Worm (Caenorhabditis elegans): Measurements from ENCODE around the gene C15F1.5.
A peak's percentile ranks its signal among the peaks of the same experiment; 100 is the strongest.

C15F1.5 gene

ce11 chrII:6951250-6951806 is 19.1 kb downstream of the C15F1.5 start, which contains the start of the genes malt-1 and ceh-38 (continued):
- TF ChIP-seq ceh-88 (GFP tag; IDR thresholded peaks at IDR 0.05) (peak; percentile 84), alr-1 (tag; optimal IDR thresholded peaks at IDR 0.05; ENCODE audit: borderline replicate concordance) (no peak), lin-35 (GFP tag; optimal IDR thresholded peaks at IDR 0.05) (peak; percentile 88 to 92), rnt-1 (tag; optimal IDR thresholded peaks at IDR 0.05) (peak; percentile 95), tlp-1 (tag; optimal IDR thresholded peaks at IDR 0.05) (no peak), dsc-1 (tag; optimal IDR thresholded peaks at IDR 0.05) (peak; percentile 92), snpc-4 (tag; optimal IDR thresholded peaks at IDR 0.05) (peak; percentile 93)

DNA sequence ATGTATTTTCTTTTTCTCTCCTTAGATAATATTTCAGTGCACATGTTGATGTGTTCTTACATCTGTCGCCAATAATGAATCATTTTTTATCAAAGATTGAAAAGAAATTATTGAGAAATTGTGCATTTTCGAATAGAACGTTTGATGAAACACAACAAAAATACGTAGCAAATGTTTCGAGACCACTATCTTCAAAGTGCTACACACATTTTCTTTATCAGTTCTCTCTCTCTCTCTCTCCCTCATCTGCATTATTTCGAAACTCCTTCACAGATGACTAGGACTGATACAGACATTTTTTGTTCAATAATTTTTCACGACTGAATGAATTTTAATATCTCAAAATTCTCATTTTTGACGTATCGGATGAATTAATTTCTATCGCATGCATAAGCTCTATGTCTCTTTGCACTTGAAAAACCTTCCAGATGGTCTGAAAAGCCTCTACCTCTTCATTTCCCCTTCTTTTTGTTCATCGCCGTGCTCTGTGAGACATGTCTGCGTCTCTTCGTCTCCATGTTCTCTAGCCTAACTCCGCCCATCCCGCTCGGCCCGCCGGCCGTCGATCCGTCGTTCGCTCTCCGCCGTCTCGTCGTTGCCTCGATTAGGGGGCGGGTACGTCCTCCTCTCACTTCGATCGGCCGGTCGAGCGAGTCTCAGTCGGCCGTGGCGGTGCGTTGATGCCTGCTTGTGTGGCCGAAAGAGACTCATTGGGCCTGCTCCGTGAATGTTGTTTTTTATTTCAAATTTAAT is 26.9 kb downstream of the C15F1.5 start:
- TF ChIP-seq nhr-12 (tag; optimal IDR thresholded peaks at IDR 0.05) (no peak), snu-23 (GFP tag; optimal IDR thresholded peaks at IDR 0.05) (peak; percentile 8), fkh-4 (tag; optimal IDR thresholded peaks at IDR 0.05; ENCODE audit: borderline replicate concordance) (no peak), nhr-76 (tag; optimal IDR thresholded peaks at IDR 0.05) (no peak), tlp-1 (tag; optimal IDR thresholded peaks at IDR 0.05) (no peak), lin-14 (GFP tag; optimal IDR thresholded peaks at IDR 0.05) (peak; percentile 77), pax-3 (tag; optimal IDR thresholded peaks at IDR 0.05) (no peak), skn-1 (tag; optimal IDR thresholded peaks at IDR 0.05) (peak; percentile 39), tbx-2 (tag; optimal IDR thresholded peaks at IDR 0.05) (peak; percentile 25), C04F5.9 (tag; optimal IDR thresholded peaks at IDR 0.05) (peak; percentile 27), snpc-4 (tag; optimal IDR thresholded peaks at IDR 0.05) (no peak), fkh-8 (tag; optimal IDR thresholded peaks at IDR 0.05) (peak; percentile 49), nhr-85 (tag) (no peak), ztf-11 (tag; optimal IDR thresholded peaks at IDR 0.05) (no peak), lsy-2 (tag; optimal IDR thresholded peaks at IDR 0.05) (peak in 1 of 2 experiments; percentile 9), jun-1 (tag; optimal IDR thresholded peaks at IDR 0.05) (no peak), nhr-84 (tag; optimal IDR thresholded peaks at IDR 0.05) (no peak), nhr-47 (tag; optimal IDR thresholded peaks at IDR 0.05) (peak; percentile 52), ceh-8 (GFP tag; optimal IDR thresholded peaks at IDR 0.05) (peak; percentile 61), ceh-82 (tag; optimal IDR thresholded peaks at IDR 0.05) (peak in 2 of 3 experiments; percentile 11 to 56), lin-13 (GFP tag; optimal IDR thresholded peaks at IDR 0.05) (no peak), rnt-1 (tag; optimal IDR thresholded peaks at IDR 0.05) (peak; percentile 23), elt-2 (tag; optimal IDR thresholded peaks at IDR 0.05) (peak; percentile 18), nhr-71 (tag; optimal IDR thresholded peaks at IDR 0.05) (peak; percentile 9), swsn-7 (tag; optimal IDR thresholded peaks at IDR 0.05) (peak; percentile 33), efl-1 (optimal IDR thresholded peaks at IDR 0.05) (peak in 1 of 2 experiments; percentile 3), efl-1 (GFP tag; optimal IDR thresholded peaks at IDR 0.05 in 1 of 2) (peak in 1 of 2 experiments; percentile 79), unc-86 (tag; optimal IDR thresholded peaks at IDR 0.05) (peak; percentile 35), zip-4 (GFP tag; optimal IDR thresholded peaks at IDR 0.05) (no peak), nhr-19 (GFP tag; conservative IDR thresholded peaks at IDR 0.05) (no peak), dsc-1 (tag; optimal IDR thresholded peaks at IDR 0.05) (peak; percentile 47)

DNA sequence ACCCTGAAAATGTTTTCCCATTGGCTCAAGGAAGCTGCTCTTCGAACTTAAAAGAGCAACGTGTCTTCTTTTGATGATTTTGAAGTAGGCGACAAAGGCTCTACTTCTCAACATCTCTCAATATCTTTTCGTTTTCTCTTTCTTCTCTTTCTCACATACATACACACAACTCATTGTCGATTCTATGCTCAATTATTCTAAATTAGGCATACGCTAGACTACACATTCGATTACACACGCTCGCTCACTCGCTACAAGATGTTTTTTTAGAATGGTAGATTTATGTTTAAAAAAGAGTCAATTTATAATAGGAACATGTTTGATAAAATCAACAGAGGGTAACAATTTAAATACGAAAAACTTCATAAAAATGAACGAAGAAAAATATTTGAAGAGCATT is 28.9 kb downstream of the C15F1.5 start:
- peak; percentile 17 for TF ChIP-seq fkh-8 (tag; optimal IDR thresholded peaks at IDR 0.05)
- TF ChIP-seq lin-14 (GFP tag; optimal IDR thresholded peaks at IDR 0.05): peak; percentile 70
- TF ChIP-seq nhr-71 (tag; optimal IDR thresholded peaks at IDR 0.05): peak; percentile 6
- TF ChIP-seq ceh-88 (GFP tag; IDR thresholded peaks at IDR 0.05): no peak
- TF ChIP-seq isw-1 (GFP tag; IDR thresholded peaks at IDR 0.05): no peak
- TF ChIP-seq fkh-10 (GFP tag; optimal IDR thresholded peaks at IDR 0.05): peak; percentile 7
- peak; percentile 25 for TF ChIP-seq unc-86 (tag; optimal IDR thresholded peaks at IDR 0.05)
- TF ChIP-seq elt-2 (tag; optimal IDR thresholded peaks at IDR 0.05): no peak

All from whole organism, L1 larva.